Worm (Caenorhabditis elegans) whole organism, late embryonic: ENCODE results near the gene Y38H6C.8.

Source experiments
- C08G9.2 ChIP-seq: sonication (generic microtip); optimal IDR thresholded peaks from 2 replicates; lab custom pipeline; 2016; ENCODE audit warnings: mild to moderate bottlenecking, missing genetic modification characterization, moderate library complexity, missing compliant biosample characterization
- C38D4.7 ChIP-seq: fragments of 200-800 bp; sonication (Bioruptor generic); optimal IDR thresholded peaks from 2 replicates; lab custom pipeline; 2018; ENCODE audit warnings: mild to moderate bottlenecking, missing genetic modification characterization, moderate library complexity, missing compliant biosample characterization
- F13H6.1 ChIP-seq: sonication (generic microtip); optimal IDR thresholded peaks from 2 replicates; lab custom pipeline; 2016; ENCODE audit warnings: missing genetic modification characterization, missing compliant biosample characterization
- K02D7.2 ChIP-seq: sonication (generic microtip); optimal IDR thresholded peaks from 2 replicates; lab custom pipeline; 2017; ENCODE audit warnings: mild to moderate bottlenecking, missing genetic modification characterization, missing compliant biosample characterization
- T23F11.4 ChIP-seq: fragments of 200-800 bp; sonication (Bioruptor generic); optimal IDR thresholded peaks from 2 replicates; lab custom pipeline; 2018; ENCODE audit warnings: mild to moderate bottlenecking, missing genetic modification characterization, missing compliant biosample characterization
- Y22D7AL.16 ChIP-seq: sonication (generic microtip); optimal IDR thresholded peaks from 2 replicates; lab custom pipeline; 2016; ENCODE audit warnings: missing genetic modification characterization, missing compliant biosample characterization
- ahr-1 ChIP-seq: sonication (generic microtip); optimal IDR thresholded peaks from 2 replicates; lab custom pipeline; 2016; ENCODE audit warnings: missing genetic modification characterization, missing compliant biosample characterization
- ama-1 ChIP-seq: fragments of 150-350 bp; optimal IDR thresholded peaks from 2 replicates; lab custom pipeline; 2014
- ceh-19 ChIP-seq: fragments of 200-800 bp; sonication (Bioruptor generic); optimal IDR thresholded peaks from 2 replicates; lab custom pipeline; 2018; ENCODE audit warnings: mild to moderate bottlenecking, missing genetic modification characterization, missing compliant biosample characterization
- ceh-2 ChIP-seq: sonication (generic microtip); optimal IDR thresholded peaks from 2 replicates; lab custom pipeline; 2016; ENCODE audit warnings: missing genotype, missing genetic modification characterization, missing compliant biosample characterization
- ceh-24 ChIP-seq: sonication (generic microtip); optimal IDR thresholded peaks from 2 replicates; lab custom pipeline; 2016; ENCODE audit warnings: mild to moderate bottlenecking, missing genetic modification characterization, missing compliant biosample characterization
- ceh-45 ChIP-seq: fragments of 200-800 bp; sonication (Bioruptor generic); IDR thresholded peaks from 2 replicates; pipeline ENCODE4 v1.3.6; 2022; ENCODE audit warnings: missing genetic modification reagents, missing genetic modification characterization, missing compliant biosample characterization
- ceh-6 ChIP-seq: fragments of 200-800 bp; sonication (Bioruptor generic); optimal IDR thresholded peaks from 2 replicates; lab custom pipeline; 2018; ENCODE audit warnings: mild to moderate bottlenecking, missing genetic modification characterization, missing compliant biosample characterization
- elt-2 ChIP-seq: sonication (generic microtip); optimal IDR thresholded peaks from 2 replicates; lab custom pipeline; 2016; ENCODE audit warnings: missing genetic modification reagents, missing genetic modification characterization, missing compliant biosample characterization
- elt-4 ChIP-seq: sonication (generic microtip); optimal IDR thresholded peaks from 2 replicates; lab custom pipeline; 2016; ENCODE audit warnings: missing genetic modification characterization, missing compliant biosample characterization
- ets-4 ChIP-seq: sonication (generic microtip); optimal IDR thresholded peaks from 2 replicates; lab custom pipeline; 2016; ENCODE audit warnings: missing genetic modification characterization, missing compliant biosample characterization
- eyg-1 ChIP-seq: sonication (generic microtip); optimal IDR thresholded peaks from 2 replicates; lab custom pipeline; 2016; ENCODE audit warnings: missing genotype, missing genetic modification characterization, missing compliant biosample characterization
- fkh-10 ChIP-seq: fragments of 150-350 bp; optimal IDR thresholded peaks from 2 replicates; lab custom pipeline; 2014; ENCODE audit warnings: missing biosample characterization, missing genetic modification reagents, missing genetic modification characterization
- hlh-13 ChIP-seq: fragments of 200-800 bp; sonication (Bioruptor generic); optimal IDR thresholded peaks from 2 replicates; lab custom pipeline; 2018; ENCODE audit warnings: mild to moderate bottlenecking, missing genetic modification characterization, missing compliant biosample characterization
- hlh-8 ChIP-seq: sonication (generic microtip); optimal IDR thresholded peaks from 2 replicates; lab custom pipeline; 2016; ENCODE audit warnings: missing genotype, missing genetic modification characterization, missing compliant biosample characterization
- mec-3 ChIP-seq: sonication (generic microtip); optimal IDR thresholded peaks from 2 replicates; lab custom pipeline; 2016; ENCODE audit warnings: borderline replicate concordance, missing genetic modification characterization, missing compliant biosample characterization
- nhr-11 ChIP-seq: fragments of 150-350 bp; optimal IDR thresholded peaks from 2 replicates; lab custom pipeline; 2014; ENCODE audit warnings: missing biosample characterization, missing genetic modification characterization
- nhr-232 ChIP-seq: sonication (generic microtip); optimal IDR thresholded peaks from 2 replicates; lab custom pipeline; 2016; ENCODE audit warnings: missing genetic modification characterization, missing compliant biosample characterization
- npax-4 ChIP-seq: sonication (generic microtip); optimal IDR thresholded peaks from 2 replicates; lab custom pipeline; 2016; ENCODE audit warnings: missing genetic modification characterization, missing compliant biosample characterization
- pat-9 ChIP-seq: fragments of 200-800 bp; sonication (Bioruptor generic); optimal IDR thresholded peaks from 2 replicates; lab custom pipeline; 2018; ENCODE audit warnings: mild to moderate bottlenecking, missing genetic modification characterization, moderate library complexity, missing compliant biosample characterization
- pha-4 ChIP-seq: fragments of 150-350 bp; optimal IDR thresholded peaks from 2 replicates; lab custom pipeline; 2018; ENCODE audit warnings: missing biosample characterization, missing genetic modification reagents, missing genetic modification characterization
- ref-2 ChIP-seq: sonication (generic microtip); optimal IDR thresholded peaks from 2 replicates; lab custom pipeline; 2016; ENCODE audit warnings: missing genetic modification characterization, missing compliant biosample characterization
- sdc-2 ChIP-seq: sonication (generic microtip); optimal IDR thresholded peaks from 2 replicates; lab custom pipeline; 2016; ENCODE audit warnings: missing genotype, missing genetic modification characterization, missing compliant biosample characterization
- sox-2 ChIP-seq: fragments of 200-800 bp; sonication (Bioruptor generic); IDR thresholded peaks from 2 replicates; pipeline ENCODE4 v1.3.6; 2022; ENCODE audit warnings: missing genetic modification reagents, missing genetic modification characterization, missing compliant biosample characterization
- syd-9 ChIP-seq: sonication (generic microtip); optimal IDR thresholded peaks from 2 replicates; lab custom pipeline; 2016; ENCODE audit warnings: mild to moderate bottlenecking, missing genetic modification characterization, moderate library complexity, missing compliant biosample characterization
- tbx-2 ChIP-seq: sonication (generic microtip); optimal IDR thresholded peaks from 2 replicates; lab custom pipeline; 2016; ENCODE audit warnings: missing genetic modification characterization, missing compliant biosample characterization
- tbx-7 ChIP-seq: sonication (generic microtip); optimal IDR thresholded peaks from 2 replicates; lab custom pipeline; 2016; ENCODE audit warnings: missing genotype, missing genetic modification characterization, missing compliant biosample characterization
- unc-3 ChIP-seq, 2 experiments: fragments of 200-800 bp in 1 of 2; sonication (Bioruptor generic) in 1 of 2; sonication (generic microtip) in 1 of 2; conservative IDR thresholded peaks in 1 of 2; optimal IDR thresholded peaks in 1 of 2; 2 replicates each; pipeline versions ENCODE4 v1.3.6 to Lab custom; 2016 to 2022; ENCODE audit warnings: missing compliant biosample characterization in 2 of 2, missing genetic modification characterization in 2 of 2, missing genetic modification reagents in 1 of 2
- unc-42 ChIP-seq: sonication (generic microtip); optimal IDR thresholded peaks from 2 replicates; lab custom pipeline; 2016; ENCODE audit warnings: missing genotype, missing genetic modification characterization, missing compliant biosample characterization
- zip-5 ChIP-seq: sonication (generic microtip); optimal IDR thresholded peaks from 2 replicates; lab custom pipeline; 2016; ENCODE audit warnings: missing genetic modification characterization, missing compliant biosample characterization
- ztf-16 ChIP-seq: sonication (generic microtip); optimal IDR thresholded peaks from 2 replicates; lab custom pipeline; 2017; ENCODE audit warnings: missing genetic modification characterization, missing compliant biosample characterization

Y38H6C.8 gene

ce11 chrV:20517005-20517404 lies 3.2 kb downstream of the Y38H6C.8 start:
- TF ChIP-seq eyg-1 (tag; lab: Kevin White, UChicago) = no peak
- no peak for TF ChIP-seq mec-3 (tag; lab: Kevin White, UChicago)
- TF ChIP-seq ceh-45 (GFP tag; lab: Robert Waterston, UW) = no peak
- no peak for TF ChIP-seq sox-2 (GFP tag; lab: Robert Waterston, UW)
- TF ChIP-seq elt-2 = no peak
- TF ChIP-seq tbx-7 (tag; lab: Kevin White, UChicago) = no peak
- no peak for TF ChIP-seq pha-4 (tag; lab: Kevin White, UChicago)
- TF ChIP-seq sdc-2 = no peak
- TF ChIP-seq ceh-19 (GFP tag; lab: Kevin White, UChicago) = no peak
- TF ChIP-seq hlh-8 = no peak
- no peak for TF ChIP-seq ama-1 (lab: Kevin White, UChicago)
- TF ChIP-seq K02D7.2 (tag; lab: Kevin White, UChicago) = no peak
- TF ChIP-seq C08G9.2 = no peak
- TF ChIP-seq fkh-10 (GFP tag; lab: Kevin White, UChicago) = no peak
- TF ChIP-seq ref-2 = no peak
- TF ChIP-seq zip-5 (tag; lab: Kevin White, UChicago) = no peak
- TF ChIP-seq ets-4 (tag; lab: Kevin White, UChicago) = no peak

DNA sequence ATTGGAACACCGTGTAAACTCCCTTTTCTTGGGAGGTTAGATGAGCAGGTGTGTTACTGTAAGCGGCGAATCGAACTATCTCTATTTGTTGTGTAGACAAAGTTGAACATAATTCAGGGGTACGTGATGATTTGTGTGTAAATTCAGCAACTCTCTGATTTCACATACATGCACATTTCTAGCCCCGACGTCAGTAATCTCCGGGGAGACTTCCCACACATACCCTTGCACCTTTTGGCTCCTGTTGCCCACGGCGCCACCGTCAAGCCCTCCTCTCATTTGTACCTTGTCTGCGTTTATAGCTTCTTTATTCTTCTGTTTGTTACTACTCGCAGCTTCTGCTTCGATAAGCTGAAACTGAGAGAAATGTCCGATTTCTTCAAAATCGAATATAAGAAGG lies 5.2 kb downstream of the Y38H6C.8 start, which contains the start of gene Y38H6C.25:
TSS of gene Y38H6C.25 (plus strand) at position 301 of the 400 bp plus-strand sequence.
- TF ChIP-seq hlh-13 (GFP tag; lab: Kevin White, UChicago) (no peak), Y22D7AL.16 (tag; lab: Kevin White, UChicago) (no peak), zip-5 (tag; lab: Kevin White, UChicago) (no peak), unc-3 (GFP tag; conservative IDR thresholded peaks at IDR 0.05; lab: Robert Waterston, UW) (no peak), unc-3 (tag; optimal IDR thresholded peaks at IDR 0.05; lab: Kevin White, UChicago) (no peak), unc-42 (tag; lab: Kevin White, UChicago) (no peak), ceh-24 (no peak), syd-9 (tag; lab: Kevin White, UChicago) (no peak), ahr-1 (tag; lab: Kevin White, UChicago) (no peak), nhr-11 (no peak), C38D4.7 (no peak), ama-1 (lab: Kevin White, UChicago) (no peak), ets-4 (tag; lab: Kevin White, UChicago) (no peak), pha-4 (tag; lab: Kevin White, UChicago) (no peak), ceh-6 (GFP tag; lab: Kevin White, UChicago) (no peak), npax-4 (no peak), tbx-2 (tag; lab: Kevin White, UChicago) (no peak)

DNA sequence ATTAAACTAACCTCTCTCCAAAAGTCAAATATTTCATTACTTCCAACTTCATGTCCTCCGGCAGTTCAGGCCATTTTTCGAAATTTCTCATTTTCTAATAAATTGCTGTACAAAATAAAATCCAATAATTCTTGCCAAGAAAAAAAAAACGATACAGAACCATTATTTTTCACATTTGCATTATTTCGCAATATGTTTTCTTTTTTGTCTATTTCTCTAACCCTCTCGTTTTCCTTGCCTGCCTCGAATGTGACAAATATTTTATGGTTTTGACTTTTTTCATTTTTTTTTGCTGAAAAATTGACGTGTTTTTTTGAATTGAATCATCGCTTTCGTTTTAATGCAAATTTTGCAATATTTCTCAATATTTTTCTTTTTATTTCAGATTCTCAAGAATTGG lies 8.5 kb downstream of the Y38H6C.8 start, which contains the start of the genes Y38H6C.9 and fbxa-150:
TSS of gene Y38H6C.9 (minus strand) at position 52 of the 400 bp plus-strand sequence.
TSS of gene fbxa-150 (plus strand) at position 380 of the 400 bp plus-strand sequence.
- TF ChIP-seq ahr-1 (tag; lab: Kevin White, UChicago) = no peak
- TF ChIP-seq nhr-232 (tag; lab: Kevin White, UChicago) = no peak
- no peak for TF ChIP-seq elt-4 (tag; lab: Kevin White, UChicago)
- TF ChIP-seq F13H6.1 (tag; lab: Kevin White, UChicago) = no peak
- no peak for TF ChIP-seq nhr-11
- TF ChIP-seq ceh-19 (GFP tag; lab: Kevin White, UChicago) = no peak
- TF ChIP-seq ceh-2 (tag; lab: Kevin White, UChicago) = no peak
- no peak for TF ChIP-seq pat-9 (tag; lab: Kevin White, UChicago)
- TF ChIP-seq ztf-16 (tag; lab: Kevin White, UChicago) = no peak

DNA sequence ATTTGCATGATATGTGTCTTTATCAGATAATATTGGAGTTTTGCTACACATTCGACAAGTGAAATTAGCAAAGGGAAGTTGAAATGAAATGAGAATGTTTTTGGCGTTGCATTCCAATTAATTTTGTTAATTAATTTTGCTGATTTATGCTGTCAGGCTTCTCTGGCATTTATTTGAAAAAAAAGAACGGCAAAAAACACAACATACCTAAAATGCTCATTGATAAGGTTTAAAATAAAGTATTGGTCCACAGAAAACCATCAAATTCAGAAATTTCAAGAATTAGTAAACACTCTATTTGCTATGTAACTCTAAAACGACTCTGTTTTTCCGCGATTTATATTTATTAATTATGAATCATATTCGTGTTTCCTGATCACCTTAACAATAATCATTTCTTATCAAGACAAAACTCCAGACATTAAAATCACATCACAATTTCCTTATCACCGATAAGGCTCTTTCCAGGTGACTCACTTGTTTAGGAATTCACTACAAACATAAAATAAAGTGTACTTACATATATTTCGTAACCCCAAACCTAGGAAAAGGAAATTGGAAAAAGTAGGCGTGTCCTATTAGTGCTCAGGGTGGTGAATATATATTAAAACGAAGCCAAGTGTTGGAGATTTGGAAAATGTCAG lies 12.2 kb downstream of the Y38H6C.8 start, which contains the start of the genes srh-166 and Y38H6C.24:
TSS of gene srh-166 (minus strand) at position 51 of the 644 bp plus-strand sequence.
TSS of gene Y38H6C.24 (plus strand) at position 620 of the 644 bp plus-strand sequence.
- TF ChIP-seq T23F11.4 = no peak
- peak; percentile 83 for TF ChIP-seq elt-2
- TF ChIP-seq sdc-2 = no peak
